Fruit fly (Drosophila melanogaster): ENCODE results near the gene Tsp86D.

dm6 chr3R:10881824-10882559, 13.5 kb downstream of the Tsp86D start, which contains the start of gene Tpc1:
- TF ChIP-seq CG30431 (GFP tag; optimal IDR thresholded peaks at IDR 0.05) (no peak), CG9437 (GFP tag; optimal IDR thresholded peaks at IDR 0.05) (peak; percentile 70), CG8388 (GFP tag; optimal IDR thresholded peaks at IDR 0.05) (no peak), bbx (GFP tag; IDR thresholded peaks at IDR 0.05; ENCODE audit: partially characterized antibody) (peak; percentile 55), oc (tag; optimal IDR thresholded peaks at IDR 0.05) (peak; percentile 1), CG14014 (GFP tag; IDR thresholded peaks at IDR 0.05) (no peak; the same call in 1 of the 2 replicates), Dbx (GFP tag; IDR thresholded peaks at IDR 0.05) (0 out of 3 replicates have a peak, but pooled peaks have one; percentile 47), emc (GFP tag; optimal IDR thresholded peaks at IDR 0.05) (no peak), Poxn (GFP tag; IDR thresholded peaks at IDR 0.05) (no peak), ftz-f1 (GFP tag; optimal IDR thresholded peaks at IDR 0.05) (peak; percentile 5), Nf-YA (GFP tag; IDR thresholded peaks at IDR 0.05) (no peak)

Data from whole organism, embryonic.